Fruit fly (Drosophila melanogaster): ENCODE results near the gene Hsc70-1.
A peak's percentile ranks its signal among the peaks of the same experiment; 100 is the strongest.

Hsc70-1 gene

DNA sequence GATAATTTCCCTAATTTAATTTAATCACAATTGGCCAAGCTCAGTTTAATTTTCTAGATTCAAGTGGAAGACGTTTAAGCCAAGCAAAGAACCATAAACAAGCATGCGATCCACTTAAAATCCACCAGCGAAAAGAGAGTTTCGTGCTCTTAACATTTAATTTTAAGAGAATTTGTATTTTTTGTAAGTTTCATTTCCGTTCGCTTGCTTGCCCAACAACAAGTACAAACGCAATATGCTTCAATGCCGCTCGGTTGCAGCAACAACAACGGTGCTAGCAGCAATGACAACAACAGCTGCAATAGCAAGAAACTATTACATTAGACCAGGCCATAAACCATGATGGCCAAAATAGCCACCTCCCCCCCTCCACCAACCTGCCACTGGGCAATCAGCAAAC, 39.0 kb upstream of the Hsc70-1 start (continued):
- TF ChIP-seq dimm (GFP tag; IDR thresholded peaks at IDR 0.05) (no peak), BEAF-32 (GFP tag; optimal IDR thresholded peaks at IDR 0.05) (no peak), CG11085 (GFP tag; IDR thresholded peaks at IDR 0.05) (no peak), CG13624 (GFP tag; optimal IDR thresholded peaks at IDR 0.05) (no peak), ase (GFP tag; IDR thresholded peaks at IDR 0.05) (no peak), wek (GFP tag; optimal IDR thresholded peaks at IDR 0.05) (no peak), lbe (GFP tag; optimal IDR thresholded peaks at IDR 0.05) (no peak), crc (GFP tag; optimal IDR thresholded peaks at IDR 0.05) (no peak), crol (GFP tag; IDR thresholded peaks at IDR 0.05) (no peak), CG1832 (GFP tag; optimal IDR thresholded peaks at IDR 0.05) (no peak), Sox100B (GFP tag; optimal IDR thresholded peaks at IDR 0.05) (no peak), vfl (GFP tag; optimal IDR thresholded peaks at IDR 0.05) (no peak), CG9215 (GFP tag; IDR thresholded peaks at IDR 0.05) (no peak)

DNA sequence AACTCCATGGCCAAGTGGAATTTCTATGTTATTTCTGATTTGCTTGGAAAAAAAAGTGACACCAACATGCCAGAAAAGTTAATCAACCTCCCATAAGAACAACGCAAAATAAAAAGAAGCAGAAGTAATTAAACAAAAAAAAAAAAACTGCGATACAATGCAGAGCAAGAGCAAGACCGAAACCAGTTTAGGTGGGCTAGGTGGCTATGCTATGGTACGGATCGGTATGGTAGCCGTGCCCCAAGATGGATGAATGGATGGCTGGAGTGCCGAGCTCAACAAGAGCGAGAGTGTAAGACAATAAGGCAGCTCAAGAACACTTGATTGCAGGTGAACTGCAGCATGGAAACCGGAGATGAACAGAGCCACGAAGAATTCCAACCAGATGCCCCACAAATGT, 37.1 kb upstream of the Hsc70-1 start:
- TF ChIP-seq Dbx (GFP tag; IDR thresholded peaks at IDR 0.05): no peak
- TF ChIP-seq wor (GFP tag; IDR thresholded peaks at IDR 0.05): no peak
- TF ChIP-seq chinmo (GFP tag; IDR thresholded peaks at IDR 0.05; ENCODE audit: partially characterized antibody): 0 out of 4 replicates have a peak, but pooled peaks have one; percentile 56
- no peak for TF ChIP-seq Blimp-1 (GFP tag; optimal IDR thresholded peaks at IDR 0.05)
- no peak for TF ChIP-seq fd64A (GFP tag; optimal IDR thresholded peaks at IDR 0.05)
- TF ChIP-seq bbx (GFP tag; IDR thresholded peaks at IDR 0.05; ENCODE audit: partially characterized antibody): no peak
- no peak for TF ChIP-seq tll (GFP tag; optimal IDR thresholded peaks at IDR 0.05)
- no peak for TF ChIP-seq CG10462 (GFP tag; optimal IDR thresholded peaks at IDR 0.05)
- no peak for TF ChIP-seq Sox102F (GFP tag; optimal IDR thresholded peaks at IDR 0.05)
- no peak for TF ChIP-seq CG4404 (GFP tag; IDR thresholded peaks at IDR 0.05)
- peak; percentile 53; the same call in 1 of the 2 replicates for TF ChIP-seq Drgx (GFP tag; IDR thresholded peaks at IDR 0.05)

DNA sequence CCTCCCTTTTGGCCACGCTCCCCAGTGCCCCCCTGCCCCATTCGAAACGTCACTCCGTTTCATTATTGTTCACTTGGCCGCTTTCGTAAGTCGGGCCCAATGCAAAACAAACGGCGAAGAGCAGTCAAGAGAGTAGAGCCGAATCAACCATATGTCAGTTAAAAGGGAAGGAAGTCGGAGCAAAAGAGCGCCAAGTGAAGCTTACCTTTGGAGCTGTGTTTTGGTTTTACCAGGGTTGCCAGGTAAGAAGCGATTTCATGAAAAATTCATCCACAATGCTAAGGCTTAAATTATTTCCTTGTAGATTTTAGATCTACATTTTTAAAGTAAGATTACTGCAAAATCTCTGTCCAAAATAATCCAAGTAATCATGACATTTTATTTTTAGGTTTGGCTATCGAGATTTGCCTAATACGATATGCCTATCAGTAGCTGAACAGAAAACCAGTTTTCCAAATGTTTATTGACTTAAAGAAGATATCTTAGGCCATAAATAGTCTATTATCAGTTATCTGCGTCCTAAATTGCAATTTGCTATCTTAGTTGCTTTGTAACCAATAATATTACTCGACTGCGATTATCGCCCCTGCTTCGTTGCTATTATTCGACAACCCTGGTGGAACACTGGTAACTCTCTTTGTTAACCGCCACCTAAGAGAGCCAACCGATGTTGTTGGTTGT, 35.3 kb upstream of the Hsc70-1 start:
- TF ChIP-seq CG4707 (GFP tag; optimal IDR thresholded peaks at IDR 0.05) (peak; percentile 29), CG12659 (GFP tag; optimal IDR thresholded peaks at IDR 0.05) (peak; percentile 96), lbe (GFP tag; optimal IDR thresholded peaks at IDR 0.05) (peak; percentile 68), peb (GFP tag; IDR thresholded peaks at IDR 0.05) (peak; percentile 63), run (tag; optimal IDR thresholded peaks at IDR 0.05) (peak; percentile 73), toy (GFP tag; IDR thresholded peaks at IDR 0.05) (peak; percentile 19; the same call in 1 of the 2 replicates), Doc2 (GFP tag; IDR thresholded peaks at IDR 0.05) (no peak), CG30403 (GFP tag; optimal IDR thresholded peaks at IDR 0.05) (peak; percentile 93), Sin3A (optimal IDR thresholded peaks at IDR 0.05) (no peak), tna (GFP tag; IDR thresholded peaks at IDR 0.05; ENCODE audit: partially characterized antibody) (no peak), CG7786 (GFP tag; optimal IDR thresholded peaks at IDR 0.05) (peak; percentile 88), MTF-1 (GFP tag; optimal IDR thresholded peaks at IDR 0.05; ENCODE audit: borderline replicate concordance) (no peak), ci (GFP tag; IDR thresholded peaks at IDR 0.05) (peak; percentile 42; the same call in 1 of the 3 replicates), gsb (GFP tag; IDR thresholded peaks at IDR 0.05) (peak; percentile 46; the same call in 1 of the 2 replicates), HHEX (GFP tag; optimal IDR thresholded peaks at IDR 0.05) (peak; percentile 90), Oaz (GFP tag; IDR thresholded peaks at IDR 0.05) (no peak), Mes4 (GFP tag; optimal IDR thresholded peaks at IDR 0.05) (peak; percentile 87), CG11398 (GFP tag; optimal IDR thresholded peaks at IDR 0.05) (peak; percentile 86), Bdp1 (GFP tag; optimal IDR thresholded peaks at IDR 0.05) (peak; percentile 74), Aef1 (GFP tag; IDR thresholded peaks at IDR 0.05) (peak; percentile 43; the same call in 2 of the 3 replicates), CG2116 (GFP tag; optimal IDR thresholded peaks at IDR 0.05) (peak; percentile 71), CG11696 (GFP tag; IDR thresholded peaks at IDR 0.05) (0 out of 2 replicates have a peak, but pooled peaks have one; percentile 19), Dfd (GFP tag; optimal IDR thresholded peaks at IDR 0.05) (peak in 1 of 2 experiments; percentile 69), NC2α (GFP tag; optimal IDR thresholded peaks at IDR 0.05) (peak; percentile 72), fu2 (GFP tag; optimal IDR thresholded peaks at IDR 0.05) (peak; percentile 91), NK7.1 (GFP tag; optimal IDR thresholded peaks at IDR 0.05) (peak; percentile 87)

Data from whole organism, embryonic.